Fruit fly (Drosophila melanogaster): ENCODE results near the gene tgo.

- TF ChIP-seq CG17912 (GFP tag; optimal IDR thresholded peaks at IDR 0.05) (no peak), nau (GFP tag; optimal IDR thresholded peaks at IDR 0.05) (no peak), CG9797 (GFP tag; optimal IDR thresholded peaks at IDR 0.05) (no peak), Opbp (GFP tag; IDR thresholded peaks at IDR 0.05; ENCODE audit: partially characterized antibody) (no peak), CG13624 (GFP tag; optimal IDR thresholded peaks at IDR 0.05) (no peak), emc (GFP tag; optimal IDR thresholded peaks at IDR 0.05) (no peak), bcd (GFP tag; optimal IDR thresholded peaks at IDR 0.05) (no peak)
These were observed 21.6 kb downstream of the tgo start for dm6 chr3R:8998243-8998642.

Measured in whole organism, embryonic.